Worm (Caenorhabditis elegans) whole organism, mixed stage, embryonic: Measurements from ENCODE around the gene pgph-1.

ENCODE experiments used
- M03D4.4 ChIP-seq: sonication (generic microtip); optimal IDR thresholded peaks from 2 replicates; lab custom pipeline; 2017; ENCODE audit warnings: mild to moderate bottlenecking, missing genetic modification characterization, missing compliant biosample characterization
- bed-3 ChIP-seq: fragments of 200-800 bp; sonication (Bioruptor generic); optimal IDR thresholded peaks from 3 replicates; lab custom pipeline; 2018; ENCODE audit warnings: mild to moderate bottlenecking, missing genetic modification characterization, moderate library complexity, missing compliant biosample characterization
- blmp-1 ChIP-seq: fragments of 150-350 bp; optimal IDR thresholded peaks from 2 replicates; lab custom pipeline; 2014; ENCODE audit warnings: missing biosample characterization, missing genetic modification characterization
- ceh-43 ChIP-seq: fragments of 200-800 bp; sonication (Bioruptor generic); optimal IDR thresholded peaks from 2 replicates; lab custom pipeline; 2018; ENCODE audit warnings: mild to moderate bottlenecking, missing genetic modification characterization, moderate library complexity, missing compliant biosample characterization
- ceh-83 ChIP-seq: fragments of 200-800 bp; sonication (Bioruptor generic); optimal IDR thresholded peaks from 2 replicates; lab custom pipeline; 2018; ENCODE audit warnings: mild to moderate bottlenecking, missing genetic modification characterization, missing compliant biosample characterization
- ces-1 ChIP-seq: fragments of 150-350 bp; optimal IDR thresholded peaks from 2 replicates; lab custom pipeline; 2014; ENCODE audit warnings: missing biosample characterization, missing genetic modification reagents, missing genetic modification characterization
- cnd-1 ChIP-seq: fragments of 200-800 bp; sonication (Bioruptor generic); optimal IDR thresholded peaks from 2 replicates; lab custom pipeline; 2018; ENCODE audit warnings: mild to moderate bottlenecking, missing genetic modification characterization, missing compliant biosample characterization
- drap-1 ChIP-seq: fragments of 200-800 bp; sonication (Bioruptor generic); optimal IDR thresholded peaks from 3 replicates; lab custom pipeline; 2018; ENCODE audit warnings: mild to moderate bottlenecking, missing genetic modification characterization, missing compliant biosample characterization
- elt-1 ChIP-seq: sonication (generic microtip); optimal IDR thresholded peaks from 2 replicates; lab custom pipeline; 2017; ENCODE audit warnings: missing genetic modification characterization, mild to moderate bottlenecking, missing compliant biosample characterization, antibody characterized with exemption, moderate library complexity, borderline replicate concordance; ENCODE audit not compliant: insufficient read depth
- elt-3 ChIP-seq: fragments of 150-350 bp; optimal IDR thresholded peaks from 2 replicates; lab custom pipeline; 2014; ENCODE audit warnings: missing biosample characterization, missing genetic modification characterization
- flh-1 ChIP-seq: fragments of 200-800 bp; sonication (Bioruptor generic); optimal IDR thresholded peaks from 2 replicates; lab custom pipeline; 2018; ENCODE audit warnings: mild to moderate bottlenecking, missing genetic modification characterization, moderate library complexity, missing compliant biosample characterization
- ham-2 ChIP-seq: fragments of 200-800 bp; sonication (Bioruptor generic); optimal IDR thresholded peaks from 2 replicates; lab custom pipeline; 2018; ENCODE audit warnings: mild to moderate bottlenecking, missing genetic modification characterization, missing compliant biosample characterization
- hlh-1 ChIP-seq: fragments of 150-350 bp; optimal IDR thresholded peaks from 2 replicates; lab custom pipeline; 2014; ENCODE audit warnings: missing biosample characterization, missing genetic modification reagents, missing genetic modification characterization
- lin-13 ChIP-seq: fragments of 150-350 bp; optimal IDR thresholded peaks from 2 replicates; lab custom pipeline; 2014; ENCODE audit warnings: missing biosample characterization, missing genetic modification characterization
- lin-32 ChIP-seq: fragments of 200-800 bp; sonication (Bioruptor generic); optimal IDR thresholded peaks from 2 replicates; lab custom pipeline; 2018; ENCODE audit warnings: mild to moderate bottlenecking, missing genetic modification characterization, missing compliant biosample characterization
- lsy-2 ChIP-seq: fragments of 150-350 bp; optimal IDR thresholded peaks from 2 replicates; lab custom pipeline; 2014; ENCODE audit warnings: missing biosample characterization, missing genetic modification characterization
- mab-5 ChIP-seq: fragments of 150-350 bp; optimal IDR thresholded peaks from 2 replicates; lab custom pipeline; 2014; ENCODE audit warnings: missing biosample characterization, missing genetic modification characterization
- mep-1 ChIP-seq: fragments of 150-350 bp; optimal IDR thresholded peaks from 2 replicates; lab custom pipeline; 2017; ENCODE audit warnings: missing biosample characterization, missing genetic modification reagents, missing genetic modification characterization, inconsistent platforms
- mls-2 ChIP-seq: sonication (generic microtip); optimal IDR thresholded peaks from 2 replicates; lab custom pipeline; 2016; ENCODE audit warnings: mild to moderate bottlenecking, missing genetic modification characterization, moderate library complexity, missing compliant biosample characterization
- nhr-12 ChIP-seq: fragments of 150-350 bp; optimal IDR thresholded peaks from 2 replicates; lab custom pipeline; 2014; ENCODE audit warnings: missing biosample characterization, missing genetic modification characterization
- nhr-2 ChIP-seq: fragments of 150-350 bp; optimal IDR thresholded peaks from 2 replicates; lab custom pipeline; 2014; ENCODE audit warnings: missing biosample characterization, missing genetic modification characterization
- nhr-237 ChIP-seq: fragments of 150-350 bp; optimal IDR thresholded peaks from 2 replicates; lab custom pipeline; 2014; ENCODE audit warnings: missing biosample characterization, missing genetic modification characterization
- nhr-28 ChIP-seq: fragments of 150-350 bp; optimal IDR thresholded peaks from 2 replicates; lab custom pipeline; 2014; ENCODE audit warnings: missing biosample characterization, missing genetic modification characterization
- nhr-76 ChIP-seq: sonication (generic microtip); optimal IDR thresholded peaks from 2 replicates; lab custom pipeline; 2017; ENCODE audit warnings: missing biosample characterization, missing genetic modification characterization
- pha-4 ChIP-seq: fragments of 150-350 bp; optimal IDR thresholded peaks from 2 replicates; lab custom pipeline; 2018; ENCODE audit warnings: missing biosample characterization, missing genetic modification reagents, missing genetic modification characterization
- sem-2 ChIP-seq: fragments of 200-800 bp; sonication (Bioruptor generic); optimal IDR thresholded peaks from 2 replicates; lab custom pipeline; 2018; ENCODE audit warnings: mild to moderate bottlenecking, missing genetic modification characterization, missing compliant biosample characterization
- snpc-4 ChIP-seq: fragments of 150-350 bp; optimal IDR thresholded peaks from 2 replicates; lab custom pipeline; 2014; ENCODE audit warnings: missing biosample characterization, missing genetic modification characterization
- sptf-1 ChIP-seq: sonication (generic microtip); optimal IDR thresholded peaks from 2 replicates; lab custom pipeline; 2017; ENCODE audit warnings: mild to moderate bottlenecking, missing genetic modification characterization, moderate library complexity, missing compliant biosample characterization
- tbx-8 ChIP-seq: fragments of 200-800 bp; sonication (Bioruptor generic); optimal IDR thresholded peaks from 2 replicates; lab custom pipeline; 2018; ENCODE audit warnings: mild to moderate bottlenecking, missing genetic modification characterization, moderate library complexity, missing compliant biosample characterization
- unc-120 ChIP-seq: sonication (generic microtip); optimal IDR thresholded peaks from 2 replicates; lab custom pipeline; 2017; ENCODE audit warnings: missing genetic modification characterization, missing compliant biosample characterization; ENCODE audit not compliant: poor library complexity, severe bottlenecking
- unc-39 ChIP-seq: fragments of 150-350 bp; optimal IDR thresholded peaks from 2 replicates; lab custom pipeline; 2014; ENCODE audit warnings: missing biosample characterization, missing genetic modification characterization
- unc-62 ChIP-seq: fragments of 150-350 bp; optimal IDR thresholded peaks from 2 replicates; lab custom pipeline; 2014; ENCODE audit warnings: missing biosample characterization, missing genetic modification reagents, missing genetic modification characterization
- zip-8 ChIP-seq: fragments of 150-350 bp; optimal IDR thresholded peaks from 2 replicates; lab custom pipeline; 2014; ENCODE audit warnings: missing biosample characterization, missing genetic modification characterization

pgph-1 gene

ce11 chrV:5776941-5777340 is 23.6 kb upstream of the pgph-1 start, which contains the start of gene F44E7.4:
Gene F44E7.4 (minus strand): TSS chrV:5776953.
- TF ChIP-seq lsy-2 (tag; lab: Kevin White, UChicago) (peak; percentile 43), mep-1 (peak; percentile 61), unc-120 (peak; percentile 7), lin-13 (tag; lab: Kevin White, UChicago) (peak; percentile 18)

DNA sequence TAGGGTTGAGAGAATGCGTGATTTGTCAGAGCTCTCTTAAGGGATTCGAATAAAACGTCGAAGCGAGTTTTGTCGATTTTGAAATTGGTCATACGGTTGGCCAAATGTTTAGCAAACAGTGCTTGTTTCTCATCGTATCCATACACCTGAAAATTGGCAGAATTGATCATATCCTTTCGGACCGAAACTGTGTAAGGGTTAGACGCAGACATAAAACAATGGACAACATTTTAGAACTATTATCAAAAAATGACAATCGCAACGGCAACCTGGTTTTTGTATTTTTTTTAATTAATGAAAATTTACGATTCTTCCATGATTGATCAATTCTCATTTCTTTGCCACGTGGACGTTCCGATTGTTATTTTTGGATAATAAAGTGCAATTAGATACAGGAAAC is 20.8 kb upstream of the pgph-1 start:
- no peak for TF ChIP-seq bed-3
- TF ChIP-seq ceh-43 (GFP tag; lab: Kevin White, UChicago) = no peak
- TF ChIP-seq unc-62 (GFP tag; lab: Kevin White, UChicago) = no peak
- TF ChIP-seq snpc-4 (tag; lab: Kevin White, UChicago) = no peak
- TF ChIP-seq sptf-1 (tag; lab: Kevin White, UChicago) = no peak
- no peak for TF ChIP-seq unc-39 (tag; lab: Kevin White, UChicago)
- TF ChIP-seq ceh-83 = no peak
- TF ChIP-seq ham-2 (GFP tag; lab: Kevin White, UChicago) = no peak
- TF ChIP-seq nhr-28 (tag; lab: Kevin White, UChicago) = no peak
- TF ChIP-seq drap-1 (GFP tag; lab: Kevin White, UChicago) = no peak
- TF ChIP-seq unc-120 = no peak
- no peak for TF ChIP-seq sem-2
- no peak for TF ChIP-seq mep-1
- no peak for TF ChIP-seq mls-2 (tag; lab: Kevin White, UChicago)
- no peak for TF ChIP-seq nhr-2 (tag; lab: Kevin White, UChicago)

DNA sequence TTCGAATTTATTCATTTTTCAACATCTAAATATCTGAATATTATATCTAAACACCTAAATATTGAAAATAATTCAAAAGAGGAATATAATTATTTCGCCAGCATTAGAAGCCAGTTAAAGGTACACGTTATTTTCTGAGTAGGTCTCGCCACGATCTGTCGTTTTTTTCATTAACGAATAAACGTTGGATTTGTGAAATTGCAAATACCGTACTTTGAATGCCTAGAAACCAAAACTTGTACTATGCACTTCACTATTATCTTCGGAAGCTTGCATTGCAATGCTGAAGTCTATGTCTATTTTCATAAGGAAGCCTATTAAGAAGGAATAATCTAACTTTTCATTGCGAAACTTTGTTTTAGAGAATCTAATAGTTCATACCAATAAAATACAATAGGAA is 19.2 kb upstream of the pgph-1 start:
- TF ChIP-seq hlh-1 (no peak), ceh-83 (no peak), sptf-1 (tag; lab: Kevin White, UChicago) (no peak), unc-120 (no peak), ham-2 (GFP tag; lab: Kevin White, UChicago) (no peak), elt-1 (tag; lab: Kevin White, UChicago) (no peak), mab-5 (tag; lab: Kevin White, UChicago) (no peak), lsy-2 (tag; lab: Kevin White, UChicago) (no peak)

DNA sequence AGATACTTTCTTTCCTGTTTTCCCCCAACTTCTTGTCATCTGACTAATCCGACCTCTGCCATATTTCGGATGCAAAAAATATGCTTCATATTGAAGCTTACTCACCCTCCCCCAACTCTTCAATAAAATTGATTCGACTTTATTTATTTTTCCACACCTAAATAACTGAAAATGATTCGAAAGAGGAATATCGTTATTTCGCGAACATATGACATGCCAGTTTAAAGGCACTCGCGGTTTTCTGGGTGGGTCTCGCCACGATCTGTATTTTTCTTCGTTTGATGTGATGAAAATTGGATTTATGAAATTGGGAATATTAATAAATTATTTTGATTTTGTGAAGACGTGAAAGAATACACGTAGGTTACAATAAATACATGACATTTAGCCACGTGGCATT is 18.3 kb upstream of the pgph-1 start, which contains the start of gene F44E7.3:
Gene F44E7.3, plus strand, starts transcription at position 319 of the 400 bp plus-strand sequence.
- TF ChIP-seq sem-2 (no peak), mep-1 (no peak), nhr-12 (tag; lab: Kevin White, UChicago) (no peak), elt-1 (tag; lab: Kevin White, UChicago) (no peak), nhr-2 (tag; lab: Kevin White, UChicago) (no peak), M03D4.4 (tag; lab: Kevin White, UChicago) (no peak), pha-4 (tag; lab: Kevin White, UChicago) (no peak), mab-5 (tag; lab: Kevin White, UChicago) (no peak), unc-62 (GFP tag; lab: Kevin White, UChicago) (no peak), unc-39 (tag; lab: Kevin White, UChicago) (no peak), nhr-237 (tag; lab: Kevin White, UChicago) (no peak), ceh-83 (no peak), nhr-28 (tag; lab: Kevin White, UChicago) (no peak), bed-3 (no peak), ceh-43 (GFP tag; lab: Kevin White, UChicago) (no peak), ces-1 (GFP tag; lab: Kevin White, UChicago) (no peak), sptf-1 (tag; lab: Kevin White, UChicago) (no peak), hlh-1 (no peak), tbx-8 (GFP tag; lab: Kevin White, UChicago) (no peak)
- TF ChIP-seq, all 35 proteins: peak for 0

- TF ChIP-seq cnd-1 (tag; lab: Kevin White, UChicago) = no peak
- no peak for TF ChIP-seq mls-2 (tag; lab: Kevin White, UChicago)
- TF ChIP-seq lin-13 (tag; lab: Kevin White, UChicago) = no peak
- TF ChIP-seq mep-1 = no peak
- TF ChIP-seq ceh-43 (GFP tag; lab: Kevin White, UChicago) = no peak
Observed at ce11 chrV:5769999-5770398, 16.7 kb upstream of the pgph-1 start.

DNA sequence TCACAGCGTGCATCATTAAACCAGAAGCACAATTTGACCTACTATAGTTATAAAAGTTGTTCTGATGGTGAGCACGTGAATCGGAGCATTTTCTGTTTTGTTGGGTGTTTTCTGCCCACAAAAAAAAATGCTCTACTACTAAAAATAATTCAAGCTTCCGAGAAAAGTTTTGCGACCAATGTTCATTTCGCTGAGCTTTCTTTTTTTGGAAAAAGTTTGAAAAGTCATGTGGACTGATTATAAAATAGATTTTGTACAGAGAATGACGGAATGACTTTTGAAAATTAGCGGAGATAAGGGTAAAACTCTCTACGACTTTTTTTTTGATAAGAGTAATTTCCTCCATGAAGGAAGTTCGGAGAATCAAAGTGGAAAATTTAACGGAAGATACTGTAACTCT is 16.2 kb upstream of the pgph-1 start:
- no peak for TF ChIP-seq mls-2 (tag; lab: Kevin White, UChicago)
- TF ChIP-seq pha-4 (tag; lab: Kevin White, UChicago) = no peak
- TF ChIP-seq unc-39 (tag; lab: Kevin White, UChicago) = no peak
- TF ChIP-seq drap-1 (GFP tag; lab: Kevin White, UChicago) = no peak
- no peak for TF ChIP-seq lin-32
- no peak for TF ChIP-seq hlh-1
- TF ChIP-seq ces-1 (GFP tag; lab: Kevin White, UChicago) = no peak
- no peak for TF ChIP-seq blmp-1 (tag; lab: Kevin White, UChicago)
- TF ChIP-seq nhr-237 (tag; lab: Kevin White, UChicago) = no peak
- TF ChIP-seq ceh-43 (GFP tag; lab: Kevin White, UChicago) = no peak
- no peak for TF ChIP-seq elt-3 (tag; lab: Kevin White, UChicago)
- TF ChIP-seq mep-1 = no peak
- TF ChIP-seq zip-8 = no peak
- TF ChIP-seq lsy-2 (tag; lab: Kevin White, UChicago) = no peak
- no peak for TF ChIP-seq nhr-76 (tag; lab: Kevin White, UChicago)
- TF ChIP-seq mab-5 (tag; lab: Kevin White, UChicago) = no peak
- no peak for TF ChIP-seq ceh-83
- no peak for TF ChIP-seq flh-1 (GFP tag; lab: Kevin White, UChicago)
